Worm (Caenorhabditis elegans) whole organism, L1 larva: Measurements from ENCODE around the gene T10B5.3.

Source experiments
- ceh-90 ChIP-seq: sonication (generic microtip); optimal IDR thresholded peaks from 2 replicates; lab custom pipeline; 2016; ENCODE audit warnings: missing genetic modification characterization, missing compliant biosample characterization
- ces-1 ChIP-seq: fragments of 150-350 bp; optimal IDR thresholded peaks from 2 replicates; lab custom pipeline; 2014; ENCODE audit warnings: missing biosample characterization, missing genetic modification reagents, missing genetic modification characterization
- elt-3 ChIP-seq, 6 experiments: fragments of 150-350 bp in 1 of 6; sonication (generic microtip); optimal IDR thresholded peaks; 2 replicates each; lab custom pipeline; 2017 to 2018; ENCODE audit warnings: missing biosample characterization in 6 of 6, missing genetic modification characterization in 6 of 6, inconsistent platforms in 1 of 6
- lin-39 ChIP-seq: fragments of 150-350 bp; optimal IDR thresholded peaks from 2 replicates; lab custom pipeline; 2014; ENCODE audit warnings: missing biosample characterization, missing genetic modification reagents, missing genetic modification characterization
- lsy-2 ChIP-seq, 2 experiments: fragments of 150-350 bp; optimal IDR thresholded peaks; 2 replicates each; lab custom pipeline; 2014; ENCODE audit warnings: missing biosample characterization in 2 of 2, missing genetic modification characterization in 2 of 2
- mdl-1 ChIP-seq, 2 experiments: fragments of 150-350 bp; optimal IDR thresholded peaks; 2 replicates each; lab custom pipeline; 2014 to 2017; ENCODE audit warnings: missing biosample characterization in 2 of 2, missing genetic modification characterization in 2 of 2, inconsistent platforms in 1 of 2
- pax-3 ChIP-seq: fragments of 200-800 bp; sonication (Bioruptor generic); optimal IDR thresholded peaks from 2 replicates; lab custom pipeline; 2018; ENCODE audit warnings: mild to moderate bottlenecking, missing genetic modification characterization, moderate library complexity, missing compliant biosample characterization
- tbx-2 ChIP-seq: sonication (generic microtip); optimal IDR thresholded peaks from 2 replicates; lab custom pipeline; 2016; ENCODE audit warnings: missing genetic modification characterization, missing compliant biosample characterization

DNA sequence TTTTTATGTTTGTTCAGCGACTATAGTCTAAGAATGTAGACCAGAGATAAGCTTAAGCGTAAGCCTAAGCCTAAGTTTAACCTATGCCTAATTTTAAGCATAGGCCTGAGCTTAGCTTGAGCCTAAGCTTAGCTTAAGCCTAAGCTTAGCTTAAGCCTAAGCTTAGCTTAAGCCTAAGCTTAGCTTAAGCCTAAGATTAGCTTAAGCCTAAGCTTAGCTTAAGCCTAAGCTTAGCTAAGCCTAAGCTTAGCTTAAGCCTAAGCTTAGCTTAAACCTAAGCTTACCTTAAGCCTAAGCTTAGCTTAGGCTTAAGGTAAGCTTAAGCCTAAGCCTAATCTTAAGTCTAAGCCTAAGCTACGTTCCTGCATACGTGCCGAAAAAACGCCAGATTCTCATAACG lies 21.0 kb downstream of the T10B5.3 start:
- no peak for TF ChIP-seq ces-1
- no peak for TF ChIP-seq ceh-90 (tag; lab: Kevin White, UChicago)
- no peak for TF ChIP-seq elt-3 (tag; optimal IDR thresholded peaks at IDR 0.05; lab: Kevin White, UChicago)
- TF ChIP-seq lsy-2 (tag; optimal IDR thresholded peaks at IDR 0.05; lab: Kevin White, UChicago): no peak
- TF ChIP-seq pax-3 (tag; lab: Kevin White, UChicago): no peak
- TF ChIP-seq lin-39 (tag; lab: Kevin White, UChicago): no peak
- no peak for TF ChIP-seq tbx-2 (tag; lab: Kevin White, UChicago)
- no peak for TF ChIP-seq mdl-1 (tag; optimal IDR thresholded peaks at IDR 0.05; lab: Kevin White, UChicago)
